Fruit fly (Drosophila melanogaster) whole organism, embryonic: ENCODE data around the gene Ice2.
A peak's percentile ranks its signal among the peaks of the same experiment; 100 is the strongest.

Experiments
- Antp ChIP-seq: fragments of 200-800 bp; sonication (Bioruptor generic); optimal IDR thresholded peaks from 3 replicates; lab custom pipeline; 2016; ENCODE audit warnings: missing biosample characterization, missing genetic modification characterization
- Atf-2 ChIP-seq: fragments of 200-800 bp; sonication (Bioruptor generic); optimal IDR thresholded peaks from 2 replicates; lab custom pipeline; 2016; ENCODE audit warnings: missing biosample characterization, missing genetic modification characterization
- B-H1 ChIP-seq: fragments of 200-800 bp; sonication (Bioruptor generic); IDR thresholded peaks from 3 replicates; pipeline ENCODE4 v1.3.6; 2022; ENCODE audit warnings: missing biosample characterization, missing genetic modification characterization
- B-H2 ChIP-seq: fragments of 200-800 bp; sonication (Bioruptor generic); optimal IDR thresholded peaks from 2 replicates; lab custom pipeline; 2018; ENCODE audit warnings: missing biosample characterization, mild to moderate bottlenecking, missing genetic modification characterization
- CG10267 ChIP-seq: fragments of 200-800 bp; sonication (Bioruptor generic); optimal IDR thresholded peaks from 2 replicates; lab custom pipeline; 2018; ENCODE audit warnings: missing biosample characterization, mild to moderate bottlenecking, missing genetic modification characterization, moderate library complexity
- CG11085 ChIP-seq: fragments of 200-800 bp; sonication (Bioruptor generic); IDR thresholded peaks from 2 replicates; pipeline ENCODE4 v1.3.6; 2022; ENCODE audit warnings: missing biosample characterization, missing genetic modification characterization
- CG11456 ChIP-seq: fragments of 200-800 bp; sonication (Bioruptor generic); IDR thresholded peaks from 3 replicates; pipeline ENCODE4 v1.3.6; 2022; ENCODE audit warnings: missing biosample characterization, missing genetic modification characterization
- CG11504 ChIP-seq: fragments of 200-800 bp; sonication (Bioruptor generic); optimal IDR thresholded peaks from 3 replicates; lab custom pipeline; 2019; ENCODE audit warnings: missing biosample characterization, mild to moderate bottlenecking, missing genetic modification characterization, moderate library complexity
- CG1233 ChIP-seq: fragments of 200-800 bp; sonication (Bioruptor generic); optimal IDR thresholded peaks from 4 replicates; lab custom pipeline; 2018; ENCODE audit warnings: missing biosample characterization, mild to moderate bottlenecking, missing genetic modification characterization
- CG13894 ChIP-seq: fragments of 200-800 bp; sonication (Bioruptor generic); optimal IDR thresholded peaks from 3 replicates; lab custom pipeline; 2018; ENCODE audit warnings: missing biosample characterization, mild to moderate bottlenecking, missing genetic modification characterization, moderate library complexity
- CG16863 ChIP-seq: fragments of 200-800 bp; sonication (Bioruptor generic); optimal IDR thresholded peaks from 3 replicates; lab custom pipeline; 2016; ENCODE audit warnings: missing biosample characterization, missing genetic modification characterization
- CG18262 ChIP-seq: fragments of 200-800 bp; optimal IDR thresholded peaks from 3 replicates; lab custom pipeline; 2019; ENCODE audit warnings: missing biosample characterization, mild to moderate bottlenecking, missing genetic modification characterization, moderate library complexity
- CG32532 ChIP-seq: fragments of 200-800 bp; sonication (Bioruptor generic); IDR thresholded peaks from 2 replicates; pipeline ENCODE4 v1.3.6; 2022; ENCODE audit warnings: missing biosample characterization, missing genetic modification characterization
- CG3838 ChIP-seq: fragments of 200-800 bp; sonication (Bioruptor generic); optimal IDR thresholded peaks from 3 replicates; lab custom pipeline; 2016; ENCODE audit warnings: missing biosample characterization, missing genetic modification characterization
- CG3995 ChIP-seq: fragments of 200-800 bp; sonication (Bioruptor generic); optimal IDR thresholded peaks from 3 replicates; lab custom pipeline; 2016; ENCODE audit warnings: missing biosample characterization, missing genetic modification characterization
- CG6654 ChIP-seq: fragments of 200-800 bp; sonication (Bioruptor generic); optimal IDR thresholded peaks from 2 replicates; lab custom pipeline; 2017; ENCODE audit warnings: missing biosample characterization, mild to moderate bottlenecking, missing genetic modification characterization
- CG7372 ChIP-seq: fragments of 200-800 bp; sonication (Bioruptor generic); IDR thresholded peaks from 2 replicates; pipeline ENCODE4 v1.3.6; 2022; ENCODE audit warnings: missing biosample characterization, missing genetic modification characterization
- CG9797 ChIP-seq: fragments of 200-800 bp; sonication (Bioruptor generic); optimal IDR thresholded peaks from 3 replicates; lab custom pipeline; 2018; ENCODE audit warnings: missing biosample characterization, mild to moderate bottlenecking, missing genetic modification characterization
- Chrac-16 ChIP-seq: fragments of 200-800 bp; sonication (Bioruptor generic); optimal IDR thresholded peaks from 3 replicates; lab custom pipeline; 2016; ENCODE audit warnings: missing biosample characterization, missing genetic modification characterization
- D19A ChIP-seq: fragments of 200-800 bp; optimal IDR thresholded peaks from 3 replicates; lab custom pipeline; 2019; ENCODE audit warnings: missing biosample characterization, mild to moderate bottlenecking, missing genetic modification characterization, moderate library complexity
- Dad ChIP-seq: fragments of 200-800 bp; sonication (Bioruptor generic); optimal IDR thresholded peaks from 3 replicates; lab custom pipeline; 2016; ENCODE audit warnings: missing biosample characterization, missing genetic modification characterization
- Dip3 ChIP-seq: fragments of 200-800 bp; sonication (Bioruptor generic); optimal IDR thresholded peaks from 3 replicates; lab custom pipeline; 2016; ENCODE audit warnings: missing biosample characterization, missing genetic modification characterization
- Ets97D ChIP-seq: fragments of 200-800 bp; sonication (Bioruptor generic); optimal IDR thresholded peaks from 3 replicates; lab custom pipeline; 2016; ENCODE audit warnings: missing biosample characterization, missing genetic modification characterization
- Hr78 ChIP-seq, 2 experiments: fragments of 200-800 bp in 1 of 2; fragments of >200 bp in 1 of 2; sonication (Bioruptor generic) in 1 of 2; optimal IDR thresholded peaks; 2 replicates each; lab custom pipeline; 2017 to 2019; ENCODE audit warnings: missing biosample characterization in 2 of 2, missing genetic modification characterization in 2 of 2, mild to moderate bottlenecking in 1 of 2, moderate library complexity in 1 of 2
- Mad ChIP-seq: fragments of 200-800 bp; sonication (Bioruptor generic); optimal IDR thresholded peaks from 2 replicates; lab custom pipeline; 2016; ENCODE audit warnings: missing biosample characterization, missing genetic modification characterization
- Poxn ChIP-seq: fragments of 200-800 bp; sonication (Bioruptor generic); IDR thresholded peaks from 2 replicates; pipeline ENCODE4 v1.3.6; 2022; ENCODE audit warnings: missing biosample characterization, missing genetic modification characterization
- Trl ChIP-seq, 3 experiments: fragments of >200 bp in 2 of 3; fragments of 200-800 bp in 1 of 3; sonication (Bioruptor generic) in 1 of 3; optimal IDR thresholded peaks; 2 replicates in 1 of 3; 3 replicates in 2 of 3; lab custom pipeline; 2016 to 2017; ENCODE audit warnings: missing biosample characterization in 1 of 3, missing genetic modification characterization in 1 of 3
- abd-A ChIP-seq: fragments of 200-800 bp; sonication (Bioruptor generic); optimal IDR thresholded peaks from 3 replicates; lab custom pipeline; 2019; ENCODE audit warnings: missing biosample characterization, mild to moderate bottlenecking, missing genetic modification characterization, moderate library complexity
- bbx ChIP-seq: fragments of 200-800 bp; sonication (Bioruptor generic); IDR thresholded peaks from 2 replicates; pipeline ENCODE4 v1.3.6; 2022; ENCODE audit warnings: missing biosample characterization, missing genetic modification characterization; ENCODE audit not compliant: partially characterized antibody
- cwo ChIP-seq: fragments of 200-800 bp; sonication (Bioruptor generic); optimal IDR thresholded peaks from 3 replicates; lab custom pipeline; 2017; ENCODE audit warnings: missing biosample characterization, missing genetic modification characterization, mild to moderate bottlenecking, moderate library complexity, missing genetic modification reagents
- en ChIP-seq: fragments of 200-800 bp; sonication (Bioruptor generic); optimal IDR thresholded peaks from 2 replicates; lab custom pipeline; 2016; ENCODE audit warnings: missing biosample characterization, missing genetic modification characterization
- exex ChIP-seq: fragments of 200-800 bp; sonication (Bioruptor generic); optimal IDR thresholded peaks from 4 replicates; lab custom pipeline; 2018; ENCODE audit warnings: missing biosample characterization, mild to moderate bottlenecking, missing genetic modification characterization, moderate library complexity
- fd3F ChIP-seq: fragments of 200-800 bp; sonication (Bioruptor generic); optimal IDR thresholded peaks from 2 replicates; lab custom pipeline; 2018; ENCODE audit warnings: missing biosample characterization, mild to moderate bottlenecking, missing genetic modification characterization, moderate library complexity
- grau ChIP-seq: fragments of 200-800 bp; optimal IDR thresholded peaks from 3 replicates; lab custom pipeline; 2019; ENCODE audit warnings: missing biosample characterization, mild to moderate bottlenecking, missing genetic modification characterization, moderate library complexity
- grn ChIP-seq: fragments of 200-800 bp; sonication (Bioruptor generic); optimal IDR thresholded peaks from 3 replicates; lab custom pipeline; 2017; ENCODE audit warnings: missing biosample characterization, missing genetic modification characterization
- h ChIP-seq: fragments of >200 bp; optimal IDR thresholded peaks from 2 replicates; lab custom pipeline; 2017
- her ChIP-seq: fragments of 200-800 bp; sonication (Bioruptor generic); optimal IDR thresholded peaks from 2 replicates; lab custom pipeline; 2016; ENCODE audit warnings: missing biosample characterization, missing genetic modification characterization
- lov ChIP-seq, 2 experiments: fragments of 200-800 bp in 1 of 2; fragments of >200 bp in 1 of 2; sonication (Bioruptor generic) in 1 of 2; IDR thresholded peaks in 1 of 2; optimal IDR thresholded peaks in 1 of 2; 2 replicates in 1 of 2; 3 replicates in 1 of 2; pipeline versions ENCODE4 v1.3.6 to Lab custom; 2017 to 2022; ENCODE audit warnings: missing biosample characterization in 1 of 2, missing genetic modification characterization in 1 of 2
- psq ChIP-seq: fragments of 200-800 bp; sonication (Bioruptor generic); optimal IDR thresholded peaks from 2 replicates; lab custom pipeline; 2017; ENCODE audit warnings: missing biosample characterization, missing genetic modification characterization
- sc ChIP-seq, 3 experiments: fragments of >200 bp in 2 of 3; fragments of 200-800 bp in 1 of 3; sonication (Bioruptor generic) in 1 of 3; optimal IDR thresholded peaks; 2 replicates in 2 of 3; 3 replicates in 1 of 3; lab custom pipeline; 2017; ENCODE audit warnings: mild to moderate bottlenecking in 1 of 3, missing biosample characterization in 1 of 3, missing genetic modification characterization in 1 of 3, missing genetic modification reagents in 1 of 3
- sd ChIP-seq: fragments of 200-800 bp; sonication (Bioruptor generic); optimal IDR thresholded peaks from 3 replicates; lab custom pipeline; 2018; ENCODE audit warnings: missing biosample characterization, mild to moderate bottlenecking, missing genetic modification characterization, moderate library complexity
- stwl ChIP-seq: fragments of 200-800 bp; sonication (Bioruptor generic); optimal IDR thresholded peaks from 3 replicates; lab custom pipeline; 2018; ENCODE audit warnings: missing biosample characterization, mild to moderate bottlenecking, missing genetic modification characterization, moderate library complexity
- sug ChIP-seq: fragments of 200-800 bp; optimal IDR thresholded peaks from 2 replicates; lab custom pipeline; 2019; ENCODE audit warnings: missing biosample characterization, mild to moderate bottlenecking, missing genetic modification characterization, moderate library complexity
- tll ChIP-seq, 2 experiments: fragments of 200-800 bp in 1 of 2; fragments of >200 bp in 1 of 2; sonication (Bioruptor generic) in 1 of 2; optimal IDR thresholded peaks; 2 replicates each; lab custom pipeline; 2017 to 2019; ENCODE audit warnings: missing biosample characterization in 2 of 2, missing genetic modification characterization in 2 of 2, mild to moderate bottlenecking in 1 of 2, moderate library complexity in 1 of 2
- usp ChIP-seq: fragments of >200 bp; optimal IDR thresholded peaks from 2 replicates; lab custom pipeline; 2017; ENCODE audit warnings: missing biosample characterization, missing genetic modification characterization
- vvl ChIP-seq: fragments of 200-800 bp; sonication (Bioruptor generic); IDR thresholded peaks from 2 replicates; pipeline ENCODE4 v1.3.6; 2022; ENCODE audit warnings: missing biosample characterization, missing genetic modification characterization
- wek ChIP-seq: fragments of 200-800 bp; sonication (Bioruptor generic); optimal IDR thresholded peaks from 3 replicates; lab custom pipeline; 2018; ENCODE audit warnings: missing biosample characterization, mild to moderate bottlenecking, missing genetic modification characterization, moderate library complexity

The Ice2 gene

dm6 chr3R:21107907-21108591, 22.0 kb upstream of the Ice2 start, which contains the start of the genes Sec15 and rtet (continued):
- TF ChIP-seq lov (optimal IDR thresholded peaks at IDR 0.05; lab: Kevin White, UChicago) (no peak), lov (GFP tag; IDR thresholded peaks at IDR 0.05; lab: Robert Waterston, UW) (peak; percentile 70; the same call in 1 of the 3 replicates), CG11085 (GFP tag; lab: Robert Waterston, UW) (0 out of 2 replicates have a peak, but pooled peaks have one; percentile 13), tll (GFP tag; optimal IDR thresholded peaks at IDR 0.05; lab: Kevin White, UChicago) (no peak), D19A (no peak), Chrac-16 (peak; percentile 47), CG16863 (peak; percentile 65), Poxn (GFP tag; lab: Robert Waterston, UW) (no peak), vvl (GFP tag; lab: Robert Waterston, UW) (peak; percentile 76), CG1233 (GFP tag; lab: Kevin White, UChicago) (peak; percentile 44), h (lab: Kevin White, UChicago) (no peak), CG11456 (GFP tag; lab: Robert Waterston, UW) (peak; percentile 45; the same call in 1 of the 3 replicates), sc (optimal IDR thresholded peaks at IDR 0.05; lab: Kevin White, UChicago) (no peak), sc (GFP tag; optimal IDR thresholded peaks at IDR 0.05; lab: Kevin White, UChicago) (peak; percentile 5), CG11504 (no peak), usp (no peak), CG3838 (GFP tag; lab: Kevin White, UChicago) (no peak)

DNA sequence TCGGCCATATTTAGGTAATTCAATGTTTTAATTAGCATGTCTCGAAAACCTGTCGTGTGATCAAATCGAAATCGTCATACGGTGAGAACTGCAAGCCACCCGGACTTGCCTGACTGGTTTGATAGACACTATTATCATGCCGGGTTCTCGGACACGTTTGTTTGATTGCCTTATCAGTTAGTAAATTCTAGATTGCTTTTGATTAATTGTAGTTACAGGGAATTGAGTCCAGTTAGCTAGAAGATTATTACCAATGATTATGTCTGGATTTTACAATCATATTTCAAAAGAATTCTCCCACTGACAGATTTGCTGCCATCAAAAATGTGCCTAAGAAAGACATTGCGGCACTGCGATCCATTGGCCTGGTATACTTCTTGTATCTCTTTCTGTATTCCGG, 20.3 kb upstream of the Ice2 start:
- TF ChIP-seq Dad (no peak), sug (peak; percentile 19), abd-A (tag; lab: Kevin White, UChicago) (no peak), Trl (optimal IDR thresholded peaks at IDR 0.05; lab: Kevin White, UChicago) (no peak), Trl (GFP tag; optimal IDR thresholded peaks at IDR 0.05; lab: Kevin White, UChicago) (no peak), exex (tag; lab: Kevin White, UChicago) (peak; percentile 77), sd (tag; lab: Kevin White, UChicago) (peak; percentile 4), Dip3 (GFP tag; lab: Kevin White, UChicago) (no peak), grn (GFP tag; lab: Kevin White, UChicago) (peak; percentile 78), psq (GFP tag; lab: Kevin White, UChicago) (no peak), CG6654 (GFP tag; lab: Kevin White, UChicago) (no peak), fd3F (no peak), CG32532 (GFP tag; lab: Robert Waterston, UW) (no peak), cwo (peak; percentile 60), en (GFP tag; lab: Kevin White, UChicago) (no peak)
- TF ChIP-seq, all 482 proteins: peak for 5

dm6 chr3R:21111046-21111480, 19.0 kb upstream of the Ice2 start, which contains the start of gene Rab11:
TSS of gene Rab11 (plus strand) at chr3R:21111408.
- TF ChIP-seq CG3995 (GFP tag; lab: Kevin White, UChicago) (peak; percentile 74), B-H2 (peak; percentile 49), B-H1 (GFP tag; lab: Robert Waterston, UW) (no peak), Antp (peak; percentile 4), CG13894 (tag; lab: Kevin White, UChicago) (peak; percentile 52), Hr78 (GFP tag; optimal IDR thresholded peaks at IDR 0.05; lab: Kevin White, UChicago) (no peak), grau (tag; lab: Kevin White, UChicago) (peak; percentile 61), CG10267 (tag; lab: Kevin White, UChicago) (peak; percentile 71), CG18262 (tag; lab: Kevin White, UChicago) (peak; percentile 63), Mad (GFP tag; lab: Kevin White, UChicago) (no peak), bbx (GFP tag; lab: Robert Waterston, UW) (peak; percentile 88), CG7372 (GFP tag; lab: Robert Waterston, UW) (no peak), wek (GFP tag; lab: Kevin White, UChicago) (no peak), CG9797 (peak; percentile 17), Atf-2 (peak; percentile 24), Dad (peak; percentile 27), stwl (tag; lab: Kevin White, UChicago) (peak; percentile 69), her (GFP tag; lab: Kevin White, UChicago) (no peak), Ets97D (GFP tag; lab: Kevin White, UChicago) (peak; percentile 14)
